Fruit fly (Drosophila melanogaster): ENCODE results near the gene Ip259.

The Ip259 gene

DNA sequence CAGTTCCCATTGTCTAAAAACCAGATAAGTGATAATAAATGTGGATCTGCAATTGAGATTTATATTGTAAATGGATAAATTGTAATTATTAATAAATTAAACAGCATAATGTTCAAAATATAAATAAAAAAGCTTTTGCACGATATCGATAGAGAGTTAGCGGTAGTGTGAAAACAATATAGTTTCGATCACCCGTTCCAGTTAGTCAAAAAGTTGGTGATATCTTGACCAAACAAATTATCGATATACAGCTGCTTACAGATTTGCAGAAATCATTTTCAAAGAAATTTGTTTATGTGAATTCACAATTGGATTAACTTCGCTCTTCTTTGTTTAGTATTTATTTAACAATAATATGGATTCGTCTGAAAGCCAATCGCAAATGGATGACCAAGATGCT lies 31.0 kb downstream of the Ip259 start, which contains the start of gene Nse4:
Gene Nse4, plus strand, starts transcription at position 267 of the 400 bp plus-strand sequence.
- TF ChIP-seq jing (GFP tag; optimal IDR thresholded peaks at IDR 0.05) (no peak), run (tag; optimal IDR thresholded peaks at IDR 0.05) (no peak), CG9609 (GFP tag; optimal IDR thresholded peaks at IDR 0.05) (no peak), CG3281 (GFP tag; optimal IDR thresholded peaks at IDR 0.05) (no peak), CG34376 (GFP tag; optimal IDR thresholded peaks at IDR 0.05) (no peak), otp (GFP tag; IDR thresholded peaks at IDR 0.05) (no peak), Hr51 (GFP tag; optimal IDR thresholded peaks at IDR 0.05) (no peak), CG15011 (GFP tag; optimal IDR thresholded peaks at IDR 0.05) (no peak), vfl (GFP tag; optimal IDR thresholded peaks at IDR 0.05) (no peak), CG18764 (GFP tag; optimal IDR thresholded peaks at IDR 0.05) (no peak), esg (GFP tag; conservative IDR thresholded peaks at IDR 0.05) (no peak), pan (optimal IDR thresholded peaks at IDR 0.05) (no peak), pan (GFP tag; optimal IDR thresholded peaks at IDR 0.05 in 1 of 2, IDR thresholded peaks at IDR 0.05 in 1 of 2) (no peak), CG18262 (tag; optimal IDR thresholded peaks at IDR 0.05) (no peak), Nf-YA (GFP tag; IDR thresholded peaks at IDR 0.05) (no peak), scrt (GFP tag; optimal IDR thresholded peaks at IDR 0.05) (no peak), insv (GFP tag; optimal IDR thresholded peaks at IDR 0.05) (no peak), cad (GFP tag; optimal IDR thresholded peaks at IDR 0.05) (no peak), CG7987 (GFP tag; optimal IDR thresholded peaks at IDR 0.05) (no peak), CG5953 (GFP tag; IDR thresholded peaks at IDR 0.05) (no peak), pfk (GFP tag; optimal IDR thresholded peaks at IDR 0.05) (peak; percentile 70), NfI (GFP tag; optimal IDR thresholded peaks at IDR 0.05) (no peak), CG15269 (tag; optimal IDR thresholded peaks at IDR 0.05) (no peak), CG6175 (GFP tag; IDR thresholded peaks at IDR 0.05) (no peak), rib (GFP tag; IDR thresholded peaks at IDR 0.05) (no peak), Gug (GFP tag; IDR thresholded peaks at IDR 0.05) (no peak), sd (tag; optimal IDR thresholded peaks at IDR 0.05) (no peak), ems (GFP tag; optimal IDR thresholded peaks at IDR 0.05) (no peak), HmgZ (tag; optimal IDR thresholded peaks at IDR 0.05) (peak; percentile 5), corto (GFP tag; optimal IDR thresholded peaks at IDR 0.05) (no peak), sima (GFP tag; optimal IDR thresholded peaks at IDR 0.05) (no peak), pros (GFP tag; optimal IDR thresholded peaks at IDR 0.05) (no peak), Spps (tag; optimal IDR thresholded peaks at IDR 0.05) (no peak), kni (GFP tag; optimal IDR thresholded peaks at IDR 0.05) (no peak), sug (tag; optimal IDR thresholded peaks at IDR 0.05) (peak; percentile 2), CG11504 (tag; optimal IDR thresholded peaks at IDR 0.05) (no peak), CG3163 (GFP tag; optimal IDR thresholded peaks at IDR 0.05) (no peak), Mes4 (GFP tag; optimal IDR thresholded peaks at IDR 0.05) (no peak), CG34224 (GFP tag; IDR thresholded peaks at IDR 0.05; ENCODE audit: partially characterized antibody) (peak; percentile 93), Awh (GFP tag; IDR thresholded peaks at IDR 0.05) (no peak), CG12219 (GFP tag; optimal IDR thresholded peaks at IDR 0.05) (no peak), CG18476 (GFP tag; optimal IDR thresholded peaks at IDR 0.05) (no peak), toy (GFP tag; IDR thresholded peaks at IDR 0.05) (no peak), Stat92E (GFP tag; optimal IDR thresholded peaks at IDR 0.05) (no peak), ttk (GFP tag; IDR thresholded peaks at IDR 0.05) (no peak), gt (GFP tag; IDR thresholded peaks at IDR 0.05) (no peak), CG2116 (GFP tag; optimal IDR thresholded peaks at IDR 0.05) (peak; percentile 69), Sry-β (GFP tag; optimal IDR thresholded peaks at IDR 0.05) (no peak), CG10543 (GFP tag; optimal IDR thresholded peaks at IDR 0.05) (no peak), Xrp1 (GFP tag; IDR thresholded peaks at IDR 0.05) (no peak), Dbx (GFP tag; IDR thresholded peaks at IDR 0.05) (no peak), CG6654 (GFP tag; optimal IDR thresholded peaks at IDR 0.05) (no peak)
